Worm (Caenorhabditis elegans): ENCODE data around the gene K09G1.1.

The K09G1.1 gene

ce11 chrV:9546042-9546581 is 37.2 kb upstream of the K09G1.1 start, which contains the start of gene C50F4.6:
Gene C50F4.6, plus strand, starts transcription at chrV:9546092.
- TF ChIP-seq lsy-2 (tag; optimal IDR thresholded peaks at IDR 0.05): peak in 1 of 2 experiments; percentile 13
- TF ChIP-seq snpc-4 (tag; optimal IDR thresholded peaks at IDR 0.05): no peak

DNA sequence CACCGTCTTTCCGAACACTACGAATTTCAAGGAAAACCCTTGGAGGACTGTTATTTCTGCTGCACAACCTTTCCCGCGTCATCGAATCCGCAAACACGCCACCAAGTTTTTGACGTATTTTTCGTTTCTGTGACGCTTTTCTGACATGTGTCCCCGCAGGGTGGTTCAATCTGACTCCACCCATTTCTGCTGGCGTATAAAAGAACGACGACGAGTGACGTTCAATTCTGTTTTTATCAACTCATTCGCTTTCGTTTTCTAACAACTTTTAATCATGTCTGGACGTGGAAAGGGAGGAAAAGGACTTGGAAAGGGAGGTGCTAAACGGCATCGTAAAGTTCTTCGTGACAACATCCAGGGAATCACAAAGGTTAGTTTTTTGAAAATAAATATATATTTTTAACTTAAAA is 36.5 kb upstream of the K09G1.1 start, which contains the start of gene his-37:
Gene his-37, plus strand, starts transcription at position 246 of the 410 bp plus-strand sequence.
- peak; percentile 98 for TF ChIP-seq F13H6.1 (tag; optimal IDR thresholded peaks at IDR 0.05)
- TF ChIP-seq mab-5 (tag; optimal IDR thresholded peaks at IDR 0.05): peak; percentile 94
- TF ChIP-seq unc-55 (GFP tag; optimal IDR thresholded peaks at IDR 0.05): peak; percentile 98
- peak; percentile 93 for TF ChIP-seq snpc-4 (tag; optimal IDR thresholded peaks at IDR 0.05)
- TF ChIP-seq mbf-1 (tag; optimal IDR thresholded peaks at IDR 0.05): no peak
- TF ChIP-seq ama-1 (optimal IDR thresholded peaks at IDR 0.05): peak; percentile 89
- peak; percentile 90 to 92 for TF ChIP-seq mdl-1 (tag; optimal IDR thresholded peaks at IDR 0.05)
- peak; percentile 99 for TF ChIP-seq nhr-21 (tag; optimal IDR thresholded peaks at IDR 0.05)
- peak; percentile 92 for TF ChIP-seq nhr-77 (tag; optimal IDR thresholded peaks at IDR 0.05)
- peak; percentile 93 for TF ChIP-seq ceh-16 (tag; optimal IDR thresholded peaks at IDR 0.05)
- TF ChIP-seq aly-2 (tag; optimal IDR thresholded peaks at IDR 0.05): no peak
- TF ChIP-seq sma-3 (GFP tag; optimal IDR thresholded peaks at IDR 0.05): peak; percentile 100
- TF ChIP-seq nhr-23 (tag; optimal IDR thresholded peaks at IDR 0.05): no peak
- TF ChIP-seq nhr-25 (tag; optimal IDR thresholded peaks at IDR 0.05): peak; percentile 99
- peak; percentile 95 for TF ChIP-seq gmeb-1 (tag; optimal IDR thresholded peaks at IDR 0.05)
- peak; percentile 99 for TF ChIP-seq nhr-6 (tag; optimal IDR thresholded peaks at IDR 0.05)
- TF ChIP-seq lin-13 (GFP tag; optimal IDR thresholded peaks at IDR 0.05): peak; percentile 98
- TF ChIP-seq unc-39 (tag; optimal IDR thresholded peaks at IDR 0.05): peak; percentile 41
- peak; percentile 91 for TF ChIP-seq nhr-10 (tag; optimal IDR thresholded peaks at IDR 0.05)
- TF ChIP-seq ZK546.5 (tag; optimal IDR thresholded peaks at IDR 0.05): peak; percentile 80
- TF ChIP-seq R02D3.7 (tag; optimal IDR thresholded peaks at IDR 0.05): peak; percentile 72
- peak; percentile 71 for TF ChIP-seq nhr-12 (tag; optimal IDR thresholded peaks at IDR 0.05)
- peak; percentile 67 for TF ChIP-seq nhr-11 (tag; optimal IDR thresholded peaks at IDR 0.05)
- TF ChIP-seq sma-9 (GFP tag; optimal IDR thresholded peaks at IDR 0.05): peak; percentile 98
- TF ChIP-seq sma-9 (tag; optimal IDR thresholded peaks at IDR 0.05): no peak
- peak; percentile 100 for TF ChIP-seq fos-1 (tag; optimal IDR thresholded peaks at IDR 0.05)
- no peak for TF ChIP-seq peb-1 (tag; optimal IDR thresholded peaks at IDR 0.05)
- TF ChIP-seq elt-1 (tag; optimal IDR thresholded peaks at IDR 0.05): no peak
- peak; percentile 90 for TF ChIP-seq nhr-237 (tag; optimal IDR thresholded peaks at IDR 0.05)
- peak; percentile 68 for TF ChIP-seq lin-39 (tag; optimal IDR thresholded peaks at IDR 0.05)
- peak; percentile 66 for TF ChIP-seq dmd-4 (tag; optimal IDR thresholded peaks at IDR 0.05)
- peak; percentile 98 for TF ChIP-seq zag-1 (tag; optimal IDR thresholded peaks at IDR 0.05)
- peak; percentile 95 for TF ChIP-seq blmp-1 (tag; optimal IDR thresholded peaks at IDR 0.05; ENCODE audit: insufficient read depth)
- TF ChIP-seq C34F6.9 (tag; optimal IDR thresholded peaks at IDR 0.05): peak; percentile 100
- TF ChIP-seq ztf-4 (tag; optimal IDR thresholded peaks at IDR 0.05): peak; percentile 98
- TF ChIP-seq egl-27 (tag; optimal IDR thresholded peaks at IDR 0.05): peak; percentile 96
- TF ChIP-seq ceh-82 (tag; optimal IDR thresholded peaks at IDR 0.05): peak; percentile 88
- peak; percentile 91 for TF ChIP-seq skn-1 (tag; optimal IDR thresholded peaks at IDR 0.05)
- no peak for TF ChIP-seq alr-1 (tag; optimal IDR thresholded peaks at IDR 0.05)
- peak; percentile 99 for TF ChIP-seq nhr-129 (tag; optimal IDR thresholded peaks at IDR 0.05)
- peak; percentile 92 for TF ChIP-seq unc-62 (GFP tag; optimal IDR thresholded peaks at IDR 0.05)
- TF ChIP-seq elt-3 (tag; optimal IDR thresholded peaks at IDR 0.05): no peak
- TF ChIP-seq ztf-11 (tag; optimal IDR thresholded peaks at IDR 0.05): peak; percentile 38
- peak; percentile 94 to 97 for TF ChIP-seq lsy-2 (tag; optimal IDR thresholded peaks at IDR 0.05)
- no peak for TF ChIP-seq ztf-1 (GFP tag; conservative IDR thresholded peaks at IDR 0.05)
- peak; percentile 99 for TF ChIP-seq sem-4 (tag; optimal IDR thresholded peaks at IDR 0.05)
- TF ChIP-seq lin-11 (tag; optimal IDR thresholded peaks at IDR 0.05): peak; percentile 98
- peak; percentile 100 for TF ChIP-seq crh-2 (tag; optimal IDR thresholded peaks at IDR 0.05)
- TF ChIP-seq Y55F3AM.14 (GFP tag; optimal IDR thresholded peaks at IDR 0.05): peak; percentile 98

All from whole organism, L2 larva.